Fruit fly (Drosophila melanogaster) whole organism, embryonic: ENCODE data around the gene vir-1.
A peak's percentile ranks its signal among the peaks of the same experiment; 100 is the strongest.

ENCODE experiments used
- Abd-B ChIP-seq: fragments of 200-800 bp; sonication (Bioruptor generic); optimal IDR thresholded peaks from 2 replicates; lab custom pipeline; 2018; ENCODE audit warnings: missing biosample characterization, mild to moderate bottlenecking, missing genetic modification characterization, moderate library complexity
- Atf3 ChIP-seq: fragments of 200-800 bp; sonication (Bioruptor generic); optimal IDR thresholded peaks from 3 replicates; lab custom pipeline; 2016; ENCODE audit warnings: missing biosample characterization, missing genetic modification characterization
- BtbVII ChIP-seq: fragments of 200-800 bp; sonication (Bioruptor generic); optimal IDR thresholded peaks from 3 replicates; lab custom pipeline; 2017; ENCODE audit warnings: missing biosample characterization, mild to moderate bottlenecking, missing genetic modification characterization
- CG10209 ChIP-seq: fragments of 200-800 bp; sonication (Bioruptor generic); optimal IDR thresholded peaks from 3 replicates; lab custom pipeline; 2017; ENCODE audit warnings: missing biosample characterization, mild to moderate bottlenecking, missing genetic modification characterization, missing genetic modification reagents
- CG11247 ChIP-seq: fragments of 200-800 bp; sonication (Bioruptor generic); IDR thresholded peaks from 2 replicates; pipeline ENCODE4 v1.3.6; 2022; ENCODE audit warnings: missing biosample characterization, missing genetic modification characterization
- CG12071 ChIP-seq: fragments of 200-800 bp; sonication (Bioruptor generic); optimal IDR thresholded peaks from 3 replicates; lab custom pipeline; 2018; ENCODE audit warnings: missing biosample characterization, mild to moderate bottlenecking, missing genetic modification characterization
- CG12219 ChIP-seq: fragments of 200-800 bp; sonication (Bioruptor generic); optimal IDR thresholded peaks from 3 replicates; lab custom pipeline; 2018; ENCODE audit warnings: missing biosample characterization, mild to moderate bottlenecking, missing genetic modification characterization
- CG14014 ChIP-seq: fragments of 200-800 bp; sonication (Bioruptor generic); IDR thresholded peaks from 2 replicates; pipeline ENCODE4 v1.3.6; 2022; ENCODE audit warnings: missing biosample characterization, missing genetic modification characterization
- CG1602 ChIP-seq: fragments of 200-800 bp; sonication (Bioruptor generic); optimal IDR thresholded peaks from 3 replicates; lab custom pipeline; 2016; ENCODE audit warnings: missing biosample characterization, missing genetic modification characterization
- CG1647 ChIP-seq: fragments of 200-800 bp; sonication (Bioruptor generic); optimal IDR thresholded peaks from 3 replicates; lab custom pipeline; 2016; ENCODE audit warnings: missing biosample characterization, missing genetic modification characterization
- CG17328 ChIP-seq: fragments of 200-800 bp; sonication (Bioruptor generic); IDR thresholded peaks from 2 replicates; pipeline ENCODE4 v1.3.6; 2022; ENCODE audit warnings: missing biosample characterization, missing genetic modification characterization
- CG17359 ChIP-seq: fragments of 200-800 bp; sonication (Bioruptor generic); optimal IDR thresholded peaks from 3 replicates; lab custom pipeline; 2018; ENCODE audit warnings: missing biosample characterization, mild to moderate bottlenecking, missing genetic modification characterization, moderate library complexity
- CG17361 ChIP-seq: fragments of 200-800 bp; sonication (Bioruptor generic); IDR thresholded peaks from 3 replicates; pipeline ENCODE4 v1.3.6; 2022; ENCODE audit warnings: missing biosample characterization, missing genetic modification characterization
- CG17385 ChIP-seq: fragments of 200-800 bp; sonication (Bioruptor generic); optimal IDR thresholded peaks from 3 replicates; lab custom pipeline; 2018; ENCODE audit warnings: missing biosample characterization, mild to moderate bottlenecking, missing genetic modification characterization
- CG17612 ChIP-seq: fragments of 200-800 bp; sonication (Bioruptor generic); IDR thresholded peaks from 2 replicates; pipeline ENCODE4 v1.3.6; 2022; ENCODE audit warnings: missing biosample characterization, missing genetic modification characterization
- CG17829 ChIP-seq: fragments of 200-800 bp; optimal IDR thresholded peaks from 2 replicates; lab custom pipeline; 2019; ENCODE audit warnings: missing biosample characterization, mild to moderate bottlenecking, missing genetic modification characterization, moderate library complexity
- CG2199 ChIP-seq: fragments of 200-800 bp; sonication (Bioruptor generic); IDR thresholded peaks from 3 replicates; pipeline ENCODE4 v1.3.6; 2022; ENCODE audit warnings: missing biosample characterization, missing genetic modification characterization
- CG31388 ChIP-seq: fragments of 200-800 bp; sonication (Bioruptor generic); optimal IDR thresholded peaks from 2 replicates; lab custom pipeline; 2016; ENCODE audit warnings: missing biosample characterization, missing genetic modification characterization
- CG3281 ChIP-seq: fragments of 200-800 bp; sonication (Bioruptor generic); optimal IDR thresholded peaks from 3 replicates; lab custom pipeline; 2017; ENCODE audit warnings: missing biosample characterization, mild to moderate bottlenecking, missing genetic modification characterization
- CG34224 ChIP-seq: fragments of 200-800 bp; sonication (Bioruptor generic); IDR thresholded peaks from 3 replicates; pipeline ENCODE4 v1.3.6; 2022; ENCODE audit warnings: missing biosample characterization, missing genetic modification characterization; ENCODE audit not compliant: partially characterized antibody
- CG3838 ChIP-seq: fragments of 200-800 bp; sonication (Bioruptor generic); optimal IDR thresholded peaks from 3 replicates; lab custom pipeline; 2016; ENCODE audit warnings: missing biosample characterization, missing genetic modification characterization
- CG3995 ChIP-seq: fragments of 200-800 bp; sonication (Bioruptor generic); optimal IDR thresholded peaks from 3 replicates; lab custom pipeline; 2016; ENCODE audit warnings: missing biosample characterization, missing genetic modification characterization
- CG4854 ChIP-seq: fragments of 200-800 bp; sonication (Bioruptor generic); optimal IDR thresholded peaks from 2 replicates; lab custom pipeline; 2016; ENCODE audit warnings: missing biosample characterization, missing genetic modification characterization, inconsistent platforms
- CG8359 ChIP-seq: fragments of 200-800 bp; sonication (Bioruptor generic); optimal IDR thresholded peaks from 2 replicates; lab custom pipeline; 2017; ENCODE audit warnings: missing biosample characterization, mild to moderate bottlenecking, missing genetic modification characterization, borderline replicate concordance
- CG8765 ChIP-seq: fragments of 200-800 bp; sonication (Bioruptor generic); IDR thresholded peaks from 2 replicates; pipeline ENCODE4 v1.3.6; 2022; ENCODE audit warnings: missing biosample characterization, missing genetic modification characterization
- CG9817 ChIP-seq: fragments of 200-800 bp; sonication (Bioruptor generic); optimal IDR thresholded peaks from 2 replicates; lab custom pipeline; 2018; ENCODE audit warnings: missing biosample characterization, mild to moderate bottlenecking, missing genetic modification characterization, moderate library complexity
- Dbx ChIP-seq: fragments of 200-800 bp; sonication (Bioruptor generic); IDR thresholded peaks from 3 replicates; pipeline ENCODE4 v1.3.6; 2022; ENCODE audit warnings: missing biosample characterization, missing genetic modification characterization
- Dp ChIP-seq: fragments of 200-800 bp; sonication (Bioruptor generic); optimal IDR thresholded peaks from 2 replicates; lab custom pipeline; 2018; ENCODE audit warnings: missing biosample characterization, mild to moderate bottlenecking, missing genetic modification characterization, moderate library complexity
- Ets65A ChIP-seq: fragments of 200-800 bp; sonication (Bioruptor generic); peaks from one replicate; lab custom pipeline; 2016; ENCODE audit warnings: missing biosample characterization, missing genetic modification characterization
- Mrtf ChIP-seq: fragments of 200-800 bp; sonication (Bioruptor generic); IDR thresholded peaks from 3 replicates; pipeline ENCODE4 v1.3.6; 2022; ENCODE audit warnings: missing biosample characterization, missing genetic modification characterization
- Myb ChIP-seq: fragments of 200-800 bp; sonication (Bioruptor generic); optimal IDR thresholded peaks from 2 replicates; lab custom pipeline; 2016; ENCODE audit warnings: missing biosample characterization, missing genetic modification characterization
- Oli ChIP-seq: fragments of 200-800 bp; sonication (Bioruptor generic); optimal IDR thresholded peaks from 2 replicates; lab custom pipeline; 2018; ENCODE audit warnings: missing biosample characterization, mild to moderate bottlenecking, missing genetic modification characterization, moderate library complexity
- Ptx1 ChIP-seq: fragments of 200-800 bp; sonication (Bioruptor generic); IDR thresholded peaks from 2 replicates; pipeline ENCODE4 v1.3.6; 2022; ENCODE audit warnings: missing biosample characterization, missing genetic modification characterization
- bcd ChIP-seq: fragments of 200-800 bp; sonication (Bioruptor generic); optimal IDR thresholded peaks from 2 replicates; lab custom pipeline; 2017; ENCODE audit warnings: missing biosample characterization, mild to moderate bottlenecking, missing genetic modification characterization
- cato ChIP-seq: fragments of 200-800 bp; sonication (Bioruptor generic); optimal IDR thresholded peaks from 2 replicates; lab custom pipeline; 2016; ENCODE audit warnings: missing biosample characterization, missing genetic modification characterization, borderline replicate concordance
- dmrt99B ChIP-seq: fragments of 200-800 bp; sonication (Bioruptor generic); optimal IDR thresholded peaks from 2 replicates; lab custom pipeline; 2018; ENCODE audit warnings: missing biosample characterization, mild to moderate bottlenecking, missing genetic modification characterization, moderate library complexity
- eyg ChIP-seq: fragments of 200-800 bp; sonication (Bioruptor generic); optimal IDR thresholded peaks from 3 replicates; lab custom pipeline; 2016; ENCODE audit warnings: missing biosample characterization, missing genetic modification characterization
- fd64A ChIP-seq: fragments of 200-800 bp; sonication (Bioruptor generic); optimal IDR thresholded peaks from 3 replicates; lab custom pipeline; 2018; ENCODE audit warnings: missing biosample characterization, mild to moderate bottlenecking, missing genetic modification characterization
- gcm2 ChIP-seq: fragments of 200-800 bp; sonication (Bioruptor generic); optimal IDR thresholded peaks from 2 replicates; lab custom pipeline; 2016; ENCODE audit warnings: missing biosample characterization, missing genetic modification characterization
- gfzf ChIP-seq: fragments of 200-800 bp; sonication (Bioruptor generic); optimal IDR thresholded peaks from 2 replicates; lab custom pipeline; 2016; ENCODE audit warnings: missing biosample characterization, mild to moderate bottlenecking, missing genetic modification characterization, moderate library complexity
- grau ChIP-seq: fragments of 200-800 bp; optimal IDR thresholded peaks from 3 replicates; lab custom pipeline; 2019; ENCODE audit warnings: missing biosample characterization, mild to moderate bottlenecking, missing genetic modification characterization, moderate library complexity
- gsb-n ChIP-seq: fragments of 200-800 bp; sonication (Bioruptor generic); optimal IDR thresholded peaks from 3 replicates; lab custom pipeline; 2018; ENCODE audit warnings: missing biosample characterization, mild to moderate bottlenecking, missing genetic modification characterization
- ind ChIP-seq: fragments of 200-800 bp; sonication (Bioruptor generic); optimal IDR thresholded peaks from 3 replicates; lab custom pipeline; 2016; ENCODE audit warnings: missing biosample characterization, missing genetic modification characterization
- lab ChIP-seq: fragments of 200-800 bp; sonication (Bioruptor generic); optimal IDR thresholded peaks from 3 replicates; lab custom pipeline; 2017; ENCODE audit warnings: missing biosample characterization, missing genetic modification characterization, mild to moderate bottlenecking, moderate library complexity, missing genetic modification reagents
- maf-S ChIP-seq: fragments of 200-800 bp; sonication (Bioruptor generic); optimal IDR thresholded peaks from 2 replicates; lab custom pipeline; 2016; ENCODE audit warnings: missing biosample characterization, missing genetic modification characterization
- pum ChIP-seq: fragments of 200-800 bp; sonication (Bioruptor generic); optimal IDR thresholded peaks from 2 replicates; lab custom pipeline; 2016; ENCODE audit warnings: missing biosample characterization, missing genetic modification characterization
- slp2 ChIP-seq: fragments of 200-800 bp; sonication (Bioruptor generic); optimal IDR thresholded peaks from 2 replicates; lab custom pipeline; 2016; ENCODE audit warnings: missing biosample characterization, missing genetic modification characterization
- tna ChIP-seq: fragments of 200-800 bp; sonication (Bioruptor generic); IDR thresholded peaks from 2 replicates; pipeline ENCODE4 v1.3.6; 2022; ENCODE audit warnings: missing biosample characterization, missing genetic modification characterization; ENCODE audit not compliant: partially characterized antibody
- trem ChIP-seq: fragments of 200-800 bp; optimal IDR thresholded peaks from 3 replicates; lab custom pipeline; 2019; ENCODE audit warnings: missing biosample characterization, mild to moderate bottlenecking, missing genetic modification characterization, moderate library complexity
- zen2 ChIP-seq: fragments of 200-800 bp; sonication (Bioruptor generic); IDR thresholded peaks from 3 replicates; pipeline ENCODE4 v1.3.6; 2022; ENCODE audit warnings: missing biosample characterization, missing genetic modification characterization; ENCODE audit not compliant: partially characterized antibody

vir-1 gene

DNA sequence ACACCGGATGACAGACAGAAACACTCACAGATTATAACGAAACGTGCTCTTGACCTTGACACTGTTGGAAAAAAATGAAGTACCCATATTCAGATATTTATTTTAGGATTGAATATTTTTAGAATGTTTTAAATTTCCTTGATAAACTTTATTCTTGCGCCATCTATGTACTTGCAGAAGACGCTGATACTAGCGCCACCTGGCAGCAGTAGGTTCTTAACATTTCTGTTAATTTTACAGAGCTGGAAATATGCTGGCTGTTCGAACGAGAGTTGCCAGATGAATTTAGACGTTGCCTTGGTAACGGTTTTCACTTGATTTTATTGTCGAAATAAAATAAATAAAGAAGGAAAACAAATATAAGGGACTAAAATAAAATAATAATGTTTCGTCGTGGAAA lies 1.3 kb upstream of the vir-1 start, which contains the start of gene Fam92 (continued):
- no peak for TF ChIP-seq eyg (GFP tag; lab: Kevin White, UChicago)
- TF ChIP-seq slp2 (GFP tag; lab: Kevin White, UChicago): peak; percentile 32
- no peak for TF ChIP-seq CG1647 (GFP tag; lab: Kevin White, UChicago)
- peak; percentile 5 for TF ChIP-seq Abd-B
- no peak for TF ChIP-seq CG8359 (GFP tag; lab: Kevin White, UChicago)
- peak; percentile 52 for TF ChIP-seq CG11247 (GFP tag; lab: Robert Waterston, UW)
- no peak for TF ChIP-seq CG12219 (GFP tag; lab: Kevin White, UChicago)
- no peak for TF ChIP-seq CG3838
- peak; percentile 15 for TF ChIP-seq gfzf (GFP tag; lab: Kevin White, UChicago)
- peak; percentile 27 for TF ChIP-seq CG9817 (tag; lab: Kevin White, UChicago)
- TF ChIP-seq Oli (tag; lab: Kevin White, UChicago): peak; percentile 24
- TF ChIP-seq Myb: peak; percentile 94
- peak; percentile 49; the same call in 1 of the 3 replicates for TF ChIP-seq CG17361 (GFP tag; lab: Robert Waterston, UW)
- peak; percentile 63 for TF ChIP-seq trem
- TF ChIP-seq CG1602: peak; percentile 38
- TF ChIP-seq CG31388 (GFP tag; lab: Kevin White, UChicago): no peak
- TF ChIP-seq CG17328 (GFP tag; lab: Robert Waterston, UW): peak; percentile 34; the same call in 1 of the 2 replicates
- TF ChIP-seq bcd (GFP tag; lab: Kevin White, UChicago): peak; percentile 23
- no peak for TF ChIP-seq zen2
- TF ChIP-seq CG17612 (GFP tag; lab: Robert Waterston, UW): no peak
- peak; percentile 43 for TF ChIP-seq pum (GFP tag; lab: Kevin White, UChicago)
- TF ChIP-seq CG2199 (GFP tag; lab: Robert Waterston, UW): 0 out of 3 replicates have a peak, but pooled peaks have one; percentile 39
- TF ChIP-seq lab: peak; percentile 56
- TF ChIP-seq Ptx1 (GFP tag; lab: Robert Waterston, UW): peak; percentile 18; the same call in 1 of the 2 replicates
- peak; percentile 37 for TF ChIP-seq Dp (GFP tag; lab: Kevin White, UChicago)
- no peak for TF ChIP-seq gcm2 (GFP tag; lab: Kevin White, UChicago)
- TF ChIP-seq CG4854: peak; percentile 31
- peak; percentile 34 for TF ChIP-seq CG17385 (GFP tag; lab: Kevin White, UChicago)
- peak; percentile 36 for TF ChIP-seq ind (GFP tag; lab: Kevin White, UChicago)
- peak; percentile 50; the same call in 1 of the 2 replicates for TF ChIP-seq CG14014
- no peak for TF ChIP-seq fd64A (GFP tag; lab: Kevin White, UChicago)
- peak; percentile 2 for TF ChIP-seq maf-S
- TF ChIP-seq gsb-n (tag; lab: Kevin White, UChicago): peak; percentile 48
- no peak for TF ChIP-seq CG12071 (GFP tag; lab: Kevin White, UChicago)
- TF ChIP-seq CG3995 (GFP tag; lab: Kevin White, UChicago): peak; percentile 26
- no peak for TF ChIP-seq cato (GFP tag; lab: Kevin White, UChicago)
- peak; percentile 38 for TF ChIP-seq BtbVII
- peak; percentile 78 for TF ChIP-seq CG17829 (tag; lab: Kevin White, UChicago)
- TF ChIP-seq CG17359: peak; percentile 67
- TF ChIP-seq grau (tag; lab: Kevin White, UChicago): peak; percentile 65
- TF ChIP-seq dmrt99B (tag; lab: Kevin White, UChicago): peak; percentile 11
- 0 out of 2 replicates have a peak, but pooled peaks have one; percentile 7 for TF ChIP-seq CG8765
- 0 out of 3 replicates have a peak, but pooled peaks have one; percentile 13 for TF ChIP-seq Dbx (GFP tag; lab: Robert Waterston, UW)
- TF ChIP-seq Atf3: no peak
- no peak for TF ChIP-seq CG34224 (GFP tag; lab: Robert Waterston, UW)
- peak; percentile 12 for TF ChIP-seq CG3281
- TF ChIP-seq tna (GFP tag; lab: Robert Waterston, UW): no peak
- peak; percentile 49; the same call in 2 of the 3 replicates for TF ChIP-seq Mrtf (GFP tag; lab: Robert Waterston, UW)
- TF ChIP-seq CG10209 (GFP tag; lab: Kevin White, UChicago): peak; percentile 10
- peak; percentile 89 for TF ChIP-seq Ets65A (GFP tag; lab: Kevin White, UChicago)
